Fruit fly (Drosophila melanogaster) whole organism, embryonic: Measurements from ENCODE around the gene CG7530.

Experiments used
- B-H1 ChIP-seq: fragments of 200-800 bp; sonication (Bioruptor generic); IDR thresholded peaks from 3 replicates; pipeline ENCODE4 v1.3.6; 2022; ENCODE audit warnings: missing biosample characterization, missing genetic modification characterization
- Blimp-1 ChIP-seq: fragments of 200-800 bp; sonication (Bioruptor generic); optimal IDR thresholded peaks from 3 replicates; lab custom pipeline; 2018; ENCODE audit warnings: missing biosample characterization, missing genetic modification characterization, mild to moderate bottlenecking, moderate library complexity, missing genetic modification reagents
- CG10147 ChIP-seq: fragments of 200-800 bp; sonication (Bioruptor generic); optimal IDR thresholded peaks from 2 replicates; lab custom pipeline; 2019; ENCODE audit warnings: missing biosample characterization, mild to moderate bottlenecking, missing genetic modification characterization, moderate library complexity
- CG10267 ChIP-seq: fragments of 200-800 bp; sonication (Bioruptor generic); optimal IDR thresholded peaks from 2 replicates; lab custom pipeline; 2018; ENCODE audit warnings: missing biosample characterization, mild to moderate bottlenecking, missing genetic modification characterization, moderate library complexity
- CG12236 ChIP-seq: fragments of 200-800 bp; sonication (Bioruptor generic); optimal IDR thresholded peaks from 2 replicates; lab custom pipeline; 2016; ENCODE audit warnings: missing biosample characterization, missing genetic modification characterization
- CG12391 ChIP-seq: fragments of 200-800 bp; sonication (Bioruptor generic); optimal IDR thresholded peaks from 3 replicates; lab custom pipeline; 2018; ENCODE audit warnings: missing biosample characterization, mild to moderate bottlenecking, missing genetic modification characterization, moderate library complexity
- CG13424 ChIP-seq: fragments of 200-800 bp; sonication (Bioruptor generic); optimal IDR thresholded peaks from 2 replicates; lab custom pipeline; 2019; ENCODE audit warnings: missing biosample characterization, mild to moderate bottlenecking, missing genetic modification characterization, moderate library complexity
- CG1647 ChIP-seq: fragments of 200-800 bp; sonication (Bioruptor generic); optimal IDR thresholded peaks from 3 replicates; lab custom pipeline; 2016; ENCODE audit warnings: missing biosample characterization, missing genetic modification characterization
- CG17385 ChIP-seq: fragments of 200-800 bp; sonication (Bioruptor generic); optimal IDR thresholded peaks from 3 replicates; lab custom pipeline; 2018; ENCODE audit warnings: missing biosample characterization, mild to moderate bottlenecking, missing genetic modification characterization
- CG17568 ChIP-seq: fragments of 200-800 bp; sonication (Bioruptor generic); optimal IDR thresholded peaks from 2 replicates; lab custom pipeline; 2018; ENCODE audit warnings: missing biosample characterization, mild to moderate bottlenecking, missing genetic modification characterization, moderate library complexity
- CG18476 ChIP-seq: fragments of 200-800 bp; sonication (Bioruptor generic); optimal IDR thresholded peaks from 2 replicates; lab custom pipeline; 2016; ENCODE audit warnings: missing biosample characterization, mild to moderate bottlenecking, missing genetic modification characterization
- CG2202 ChIP-seq: fragments of 200-800 bp; sonication (Bioruptor generic); optimal IDR thresholded peaks from 2 replicates; lab custom pipeline; 2018; ENCODE audit warnings: missing biosample characterization, mild to moderate bottlenecking, missing genetic modification characterization
- CG2678 ChIP-seq: fragments of 200-800 bp; sonication (Bioruptor generic); optimal IDR thresholded peaks from 3 replicates; lab custom pipeline; 2019; ENCODE audit warnings: missing biosample characterization, mild to moderate bottlenecking, missing genetic modification characterization, moderate library complexity
- CG3065 ChIP-seq: fragments of 200-800 bp; sonication (Bioruptor generic); optimal IDR thresholded peaks from 2 replicates; lab custom pipeline; 2016; ENCODE audit warnings: missing biosample characterization, missing genetic modification characterization
- CG3726 ChIP-seq: fragments of 200-800 bp; sonication (Bioruptor generic); IDR thresholded peaks from 3 replicates; pipeline ENCODE4, ENCODE4 v1.3.6; 2022; ENCODE audit warnings: missing biosample characterization, missing genetic modification characterization
- CG3838 ChIP-seq: fragments of 200-800 bp; sonication (Bioruptor generic); optimal IDR thresholded peaks from 3 replicates; lab custom pipeline; 2016; ENCODE audit warnings: missing biosample characterization, missing genetic modification characterization
- CG43689 ChIP-seq: fragments of 200-800 bp; sonication (Bioruptor generic); IDR thresholded peaks from 2 replicates; pipeline ENCODE4 v1.3.6; 2022; ENCODE audit warnings: missing biosample characterization, missing genetic modification characterization
- CG4617 ChIP-seq: fragments of 200-800 bp; sonication (Bioruptor generic); optimal IDR thresholded peaks from 3 replicates; lab custom pipeline; 2016; ENCODE audit warnings: missing biosample characterization, missing genetic modification characterization, borderline replicate concordance
- CG8388 ChIP-seq: fragments of 200-800 bp; sonication (Bioruptor generic); optimal IDR thresholded peaks from 2 replicates; lab custom pipeline; 2019; ENCODE audit warnings: missing biosample characterization, mild to moderate bottlenecking, missing genetic modification characterization, moderate library complexity
- CG9609 ChIP-seq: fragments of 200-800 bp; sonication (Bioruptor generic); optimal IDR thresholded peaks from 3 replicates; lab custom pipeline; 2016; ENCODE audit warnings: missing biosample characterization, missing genetic modification characterization
- CG9876 ChIP-seq: fragments of 200-800 bp; sonication (Bioruptor generic); optimal IDR thresholded peaks from 2 replicates; lab custom pipeline; 2016; ENCODE audit warnings: missing biosample characterization, missing genetic modification characterization
- CkIIα-i1 ChIP-seq: fragments of 200-800 bp; sonication (Bioruptor generic); IDR thresholded peaks from 2 replicates; pipeline ENCODE4 v1.3.6; 2022; ENCODE audit warnings: missing biosample characterization, missing genetic modification characterization
- Hr3 ChIP-seq: fragments of 200-800 bp; sonication (Bioruptor generic); optimal IDR thresholded peaks from 3 replicates; lab custom pipeline; 2016; ENCODE audit warnings: missing biosample characterization, missing genetic modification characterization
- Hr78 ChIP-seq, 2 experiments: fragments of 200-800 bp in 1 of 2; fragments of >200 bp in 1 of 2; sonication (Bioruptor generic) in 1 of 2; optimal IDR thresholded peaks; 2 replicates each; lab custom pipeline; 2017 to 2019; ENCODE audit warnings: missing biosample characterization in 2 of 2, missing genetic modification characterization in 2 of 2, mild to moderate bottlenecking in 1 of 2, moderate library complexity in 1 of 2
- NC2β ChIP-seq: fragments of 200-800 bp; sonication (Bioruptor generic); optimal IDR thresholded peaks from 2 replicates; lab custom pipeline; 2016; ENCODE audit warnings: missing biosample characterization, missing genetic modification characterization
- Neu2 ChIP-seq: fragments of 200-800 bp; sonication (Bioruptor generic); optimal IDR thresholded peaks from 3 replicates; lab custom pipeline; 2016; ENCODE audit warnings: missing biosample characterization, missing genetic modification characterization, borderline replicate concordance
- Oli ChIP-seq: fragments of 200-800 bp; sonication (Bioruptor generic); optimal IDR thresholded peaks from 2 replicates; lab custom pipeline; 2018; ENCODE audit warnings: missing biosample characterization, mild to moderate bottlenecking, missing genetic modification characterization, moderate library complexity
- Pdp1 ChIP-seq, 2 experiments: fragments of 200-800 bp; sonication (Bioruptor generic); optimal IDR thresholded peaks; 3 replicates each; lab custom pipeline; 2016; ENCODE audit warnings: missing biosample characterization in 2 of 2, missing genetic modification characterization in 2 of 2, mild to moderate bottlenecking in 1 of 2, moderate library complexity in 1 of 2
- Scr ChIP-seq: fragments of 200-800 bp; sonication (Bioruptor generic); IDR thresholded peaks from 2 replicates; pipeline ENCODE4 v1.3.6; 2022; ENCODE audit warnings: missing biosample characterization, missing genetic modification characterization; ENCODE audit not compliant: partially characterized antibody
- Six4 ChIP-seq: fragments of 200-800 bp; sonication (Bioruptor generic); optimal IDR thresholded peaks from 2 replicates; lab custom pipeline; 2016; ENCODE audit warnings: missing biosample characterization, missing genetic modification characterization
- al ChIP-seq: fragments of 200-800 bp; sonication (Bioruptor generic); IDR thresholded peaks from 2 replicates; pipeline ENCODE4 v1.3.6; 2022; ENCODE audit warnings: missing biosample characterization, missing genetic modification characterization
- amos ChIP-seq: fragments of 200-800 bp; sonication (Bioruptor generic); IDR thresholded peaks from 2 replicates; pipeline ENCODE4 v1.3.6; 2022; ENCODE audit warnings: missing biosample characterization, missing genetic modification characterization; ENCODE audit not compliant: partially characterized antibody
- bcd ChIP-seq: fragments of 200-800 bp; sonication (Bioruptor generic); optimal IDR thresholded peaks from 2 replicates; lab custom pipeline; 2017; ENCODE audit warnings: missing biosample characterization, mild to moderate bottlenecking, missing genetic modification characterization
- chif ChIP-seq, 2 experiments: fragments of 200-800 bp; sonication (Bioruptor generic); optimal IDR thresholded peaks; 3 replicates each; lab custom pipeline; 2016; ENCODE audit warnings: missing biosample characterization in 2 of 2, missing genetic modification characterization in 2 of 2
- dan ChIP-seq: fragments of 200-800 bp; sonication (Bioruptor generic); IDR thresholded peaks from 2 replicates; pipeline ENCODE4 v1.3.6; 2022; ENCODE audit warnings: missing biosample characterization, missing genetic modification characterization
- ems ChIP-seq: fragments of 200-800 bp; sonication (Bioruptor generic); optimal IDR thresholded peaks from 3 replicates; lab custom pipeline; 2016; ENCODE audit warnings: missing biosample characterization, missing genetic modification characterization
- fd3F ChIP-seq: fragments of 200-800 bp; sonication (Bioruptor generic); optimal IDR thresholded peaks from 2 replicates; lab custom pipeline; 2018; ENCODE audit warnings: missing biosample characterization, mild to moderate bottlenecking, missing genetic modification characterization, moderate library complexity
- hbn ChIP-seq: fragments of 200-800 bp; sonication (Bioruptor generic); IDR thresholded peaks from 2 replicates; pipeline ENCODE4 v1.3.6; 2022; ENCODE audit warnings: missing biosample characterization, missing genetic modification characterization; ENCODE audit not compliant: partially characterized antibody
- lilli ChIP-seq: fragments of 200-800 bp; sonication (Bioruptor generic); optimal IDR thresholded peaks from 3 replicates; lab custom pipeline; 2016; ENCODE audit warnings: missing biosample characterization, missing genetic modification characterization
- nerfin-1 ChIP-seq: fragments of 200-800 bp; sonication (Bioruptor generic); optimal IDR thresholded peaks from 3 replicates; lab custom pipeline; 2019; ENCODE audit warnings: missing biosample characterization, mild to moderate bottlenecking, missing genetic modification characterization, moderate library complexity
- nmo ChIP-seq: fragments of 200-800 bp; sonication (Bioruptor generic); optimal IDR thresholded peaks from 2 replicates; lab custom pipeline; 2018; ENCODE audit warnings: missing biosample characterization, mild to moderate bottlenecking, missing genetic modification characterization, moderate library complexity
- nom ChIP-seq: fragments of 200-800 bp; sonication (Bioruptor generic); optimal IDR thresholded peaks from 2 replicates; lab custom pipeline; 2017; ENCODE audit warnings: missing biosample characterization, missing genetic modification characterization, mild to moderate bottlenecking, moderate library complexity, missing genetic modification reagents
- sisA ChIP-seq: fragments of 200-800 bp; sonication (Bioruptor generic); IDR thresholded peaks from 2 replicates; pipeline ENCODE4 v1.3.6; 2022; ENCODE audit warnings: missing biosample characterization, missing genetic modification characterization
- so ChIP-seq: fragments of 200-800 bp; sonication (Bioruptor generic); IDR thresholded peaks from 3 replicates; pipeline ENCODE4 v1.3.6; 2022; ENCODE audit warnings: missing biosample characterization, missing genetic modification characterization
- usp ChIP-seq: fragments of >200 bp; optimal IDR thresholded peaks from 2 replicates; lab custom pipeline; 2017; ENCODE audit warnings: missing biosample characterization, missing genetic modification characterization
- wdn ChIP-seq: fragments of 200-800 bp; sonication (Bioruptor generic); IDR thresholded peaks from 2 replicates; pipeline ENCODE4 v1.3.6; 2022; ENCODE audit warnings: missing biosample characterization, missing genetic modification characterization
- yki ChIP-seq: fragments of >200 bp; optimal IDR thresholded peaks from 3 replicates; lab custom pipeline; 2018

CG7530 gene

dm6 chr3R:14742064-14742463 lies 10.8 kb upstream of the CG7530 start (continued):
- TF ChIP-seq CG13424 (tag; lab: Kevin White, UChicago) = no peak
- TF ChIP-seq ems (GFP tag; lab: Kevin White, UChicago) = no peak
- no peak for TF ChIP-seq lilli
- TF ChIP-seq CG10147 (GFP tag; lab: Kevin White, UChicago) = no peak
- TF ChIP-seq, all 482 proteins: peak for 14

- TF ChIP-seq CG12236 (GFP tag; lab: Kevin White, UChicago) (no peak), CG18476 (GFP tag; lab: Kevin White, UChicago) (peak; percentile 23), yki (lab: Kevin White, UChicago) (no peak), CG43689 (no peak), al (GFP tag; lab: Robert Waterston, UW) (peak; percentile 34; the same call in 1 of the 2 replicates), wdn (GFP tag; lab: Robert Waterston, UW) (no peak), nerfin-1 (tag; lab: Kevin White, UChicago) (peak; percentile 18), Neu2 (no peak), CG3065 (GFP tag; lab: Kevin White, UChicago) (no peak), Oli (tag; lab: Kevin White, UChicago) (no peak), nom (no peak), Hr3 (GFP tag; lab: Kevin White, UChicago) (peak; percentile 32), CkIIα-i1 (no peak), chif (GFP tag; optimal IDR thresholded peaks at IDR 0.05; lab: Kevin White, UChicago) (no peak), Hr78 (GFP tag; optimal IDR thresholded peaks at IDR 0.05; lab: Kevin White, UChicago) (no peak), CG12391 (tag; lab: Kevin White, UChicago) (peak; percentile 70), CG17568 (GFP tag; lab: Kevin White, UChicago) (no peak), CG3838 (GFP tag; lab: Kevin White, UChicago) (no peak), CG9876 (GFP tag; lab: Kevin White, UChicago) (no peak), usp (GFP tag; lab: Kevin White, UChicago) (no peak), so (GFP tag; lab: Robert Waterston, UW) (no peak), nmo (GFP tag; lab: Kevin White, UChicago) (peak; percentile 35), CG8388 (peak; percentile 16), CG2202 (tag; lab: Kevin White, UChicago) (no peak), ems (GFP tag; lab: Kevin White, UChicago) (peak; percentile 25), Scr (GFP tag; lab: Robert Waterston, UW) (peak; percentile 98), CG2678 (tag; lab: Kevin White, UChicago) (peak; percentile 10), CG17385 (GFP tag; lab: Kevin White, UChicago) (no peak), CG9609 (GFP tag; lab: Kevin White, UChicago) (no peak), CG10267 (tag; lab: Kevin White, UChicago) (no peak), CG4617 (peak; percentile 83), Pdp1 (GFP tag; optimal IDR thresholded peaks at IDR 0.05; lab: Kevin White, UChicago) (peak in 1 of 2 experiments; percentile 52), Six4 (peak; percentile 12), fd3F (no peak), bcd (GFP tag; lab: Kevin White, UChicago) (no peak), hbn (GFP tag; lab: Robert Waterston, UW) (peak; percentile 96), dan (GFP tag; lab: Robert Waterston, UW) (no peak), sisA (GFP tag; lab: Robert Waterston, UW) (peak; percentile 44), Blimp-1 (GFP tag; lab: Kevin White, UChicago) (peak; percentile 28), CG3726 (GFP tag; lab: Robert Waterston, UW) (no peak), NC2β (GFP tag; lab: Kevin White, UChicago) (peak; percentile 34), amos (GFP tag; lab: Robert Waterston, UW) (peak; percentile 94), CG1647 (GFP tag; lab: Kevin White, UChicago) (peak; percentile 66), B-H1 (GFP tag; lab: Robert Waterston, UW) (no peak)
These were observed 10.0 kb upstream of the CG7530 start, which contains the start of the genes eff and jvl for dm6 chr3R:14741192-14741915. eff (minus strand) TSS chr3R:14741319. jvl (plus strand) TSS chr3R:14741582.
